Worm (Caenorhabditis elegans) whole organism, L4 larva: ENCODE data around the gene irld-62.

Experiments used
- ZK546.5 ChIP-seq, 2 experiments: sonication (generic microtip); optimal IDR thresholded peaks; 2 replicates each; lab custom pipeline; 2017; ENCODE audit warnings: missing biosample characterization in 2 of 2, missing genetic modification characterization in 2 of 2
- nhr-11 ChIP-seq: fragments of 150-350 bp; optimal IDR thresholded peaks from 2 replicates; lab custom pipeline; 2014; ENCODE audit warnings: missing biosample characterization, missing genetic modification characterization
- nhr-6 ChIP-seq: fragments of 150-350 bp; optimal IDR thresholded peaks from 2 replicates; lab custom pipeline; 2014; ENCODE audit warnings: missing biosample characterization, missing genetic modification characterization

- no peak for TF ChIP-seq nhr-6 (tag; lab: Kevin White, UChicago)
- TF ChIP-seq ZK546.5 (tag; optimal IDR thresholded peaks at IDR 0.05; lab: Kevin White, UChicago) = no peak
- no peak for TF ChIP-seq nhr-11 (tag; lab: Kevin White, UChicago)
Measured at ce11 chrV:15306745-15307144, 4.1 kb upstream of the irld-62 start, which contains the start of gene T26H8.4.
